Fruit fly (Drosophila melanogaster): ENCODE measurements around the gene CG17193.

CG17193 gene

dm6 chr3R:20008372-20009051 is 47.4 kb downstream of the CG17193 start, which contains the start of the genes Hs6st and MED25:
TSS of gene Hs6st (minus strand) at chr3R:20008512.
TSS of gene MED25 (plus strand) at chr3R:20008947.
- TF ChIP-seq esn (GFP tag; optimal IDR thresholded peaks at IDR 0.05): peak; percentile 30
- TF ChIP-seq Blimp-1 (GFP tag; optimal IDR thresholded peaks at IDR 0.05): peak; percentile 22
- TF ChIP-seq CG3919 (GFP tag; optimal IDR thresholded peaks at IDR 0.05): peak; percentile 61
- no peak for TF ChIP-seq Lpt (GFP tag; optimal IDR thresholded peaks at IDR 0.05)
- TF ChIP-seq CG8119 (GFP tag; IDR thresholded peaks at IDR 0.05): peak; percentile 29; the same call in 1 of the 3 replicates
- TF ChIP-seq Eip78C (GFP tag): peak; percentile 83
- no peak for TF ChIP-seq Ets21C (GFP tag; optimal IDR thresholded peaks at IDR 0.05)
- TF ChIP-seq cyc (GFP tag; optimal IDR thresholded peaks at IDR 0.05): peak; percentile 79
- TF ChIP-seq CG6163 (GFP tag; IDR thresholded peaks at IDR 0.05): peak; percentile 49
- TF ChIP-seq CG31627 (GFP tag; optimal IDR thresholded peaks at IDR 0.05): no peak
- TF ChIP-seq CG11762 (GFP tag; optimal IDR thresholded peaks at IDR 0.05; ENCODE audit: insufficient read depth): peak; percentile 36
- peak; percentile 11 for TF ChIP-seq CG7368 (GFP tag; optimal IDR thresholded peaks at IDR 0.05)
- TF ChIP-seq lz (GFP tag; optimal IDR thresholded peaks at IDR 0.05): peak; percentile 28
- peak; percentile 47 for TF ChIP-seq CG10631 (GFP tag; optimal IDR thresholded peaks at IDR 0.05)

- TF ChIP-seq CG3919 (GFP tag; optimal IDR thresholded peaks at IDR 0.05): no peak
- no peak for TF ChIP-seq Eip78C (GFP tag)
- TF ChIP-seq Hr38 (GFP tag; optimal IDR thresholded peaks at IDR 0.05): no peak
- TF ChIP-seq dsx (GFP tag; optimal IDR thresholded peaks at IDR 0.05; ENCODE audit: poor library complexity, severe bottlenecking): no peak
- peak; percentile 16 for TF ChIP-seq CG9139 (GFP tag; optimal IDR thresholded peaks at IDR 0.05)
- no peak for TF ChIP-seq CG8119 (GFP tag; IDR thresholded peaks at IDR 0.05)
- no peak for TF ChIP-seq CG31627 (GFP tag; optimal IDR thresholded peaks at IDR 0.05)
- no peak for TF ChIP-seq Hr39 (GFP tag; optimal IDR thresholded peaks at IDR 0.05)
- TF ChIP-seq Gug (GFP tag; IDR thresholded peaks at IDR 0.05): no peak
- no peak for TF ChIP-seq fd59A (GFP tag; optimal IDR thresholded peaks at IDR 0.05)
- no peak for TF ChIP-seq CG7368 (GFP tag; optimal IDR thresholded peaks at IDR 0.05)
- TF ChIP-seq CG16779 (tag; optimal IDR thresholded peaks at IDR 0.05): peak; percentile 39
- no peak for TF ChIP-seq CG6792 (GFP tag; optimal IDR thresholded peaks at IDR 0.05)
- peak; percentile 3 to 52 for TF ChIP-seq ss (GFP tag; optimal IDR thresholded peaks at IDR 0.05)
- peak; percentile 39 for TF ChIP-seq CG6276 (GFP tag; optimal IDR thresholded peaks at IDR 0.05)
- no peak for TF ChIP-seq CG11294 (GFP tag; IDR thresholded peaks at IDR 0.05)
- TF ChIP-seq CG11762 (GFP tag; optimal IDR thresholded peaks at IDR 0.05; ENCODE audit: insufficient read depth): no peak
- TF ChIP-seq CG6808 (GFP tag; optimal IDR thresholded peaks at IDR 0.05): peak; percentile 42
- TF ChIP-seq net (GFP tag; optimal IDR thresholded peaks at IDR 0.05): peak; percentile 12
- no peak for TF ChIP-seq CG8632 (GFP tag; optimal IDR thresholded peaks at IDR 0.05)
- no peak for TF ChIP-seq fkh (GFP tag; optimal IDR thresholded peaks at IDR 0.05)
- TF ChIP-seq CG6163 (GFP tag; IDR thresholded peaks at IDR 0.05): no peak
- TF ChIP-seq CG6854 (GFP tag; optimal IDR thresholded peaks at IDR 0.05): no peak
- no peak for TF ChIP-seq CG8319 (GFP tag; optimal IDR thresholded peaks at IDR 0.05)
- peak; percentile 5 for TF ChIP-seq Sox14 (GFP tag; optimal IDR thresholded peaks at IDR 0.05)
- no peak for TF ChIP-seq CG34406 (GFP tag; optimal IDR thresholded peaks at IDR 0.05)
- TF ChIP-seq Eip93F (GFP tag; optimal IDR thresholded peaks at IDR 0.05): no peak
- no peak for TF ChIP-seq CG4318 (GFP tag; optimal IDR thresholded peaks at IDR 0.05)
- TF ChIP-seq salr (GFP tag; optimal IDR thresholded peaks at IDR 0.05): no peak
- TF ChIP-seq CG10669 (GFP tag; optimal IDR thresholded peaks at IDR 0.05): no peak
- TF ChIP-seq acj6 (GFP tag; optimal IDR thresholded peaks at IDR 0.05): no peak
- TF ChIP-seq CG11902 (GFP tag; optimal IDR thresholded peaks at IDR 0.05): no peak
- no peak for TF ChIP-seq CG1621 (tag; optimal IDR thresholded peaks at IDR 0.05)
- peak; percentile 18 for TF ChIP-seq svp (GFP tag)
- TF ChIP-seq fd85E (GFP tag; optimal IDR thresholded peaks at IDR 0.05): no peak
- no peak for TF ChIP-seq dac (GFP tag; optimal IDR thresholded peaks at IDR 0.05)
- TF ChIP-seq Smox (GFP tag; optimal IDR thresholded peaks at IDR 0.05): no peak
- no peak for TF ChIP-seq Blimp-1 (GFP tag; optimal IDR thresholded peaks at IDR 0.05)
- no peak for TF ChIP-seq pdm3 (GFP tag; optimal IDR thresholded peaks at IDR 0.05)
- no peak for TF ChIP-seq Hr4 (GFP tag; optimal IDR thresholded peaks at IDR 0.05)
Measured at dm6 chr3R:20007399-20008285, 48.3 kb downstream of the CG17193 start.
